Worm (Caenorhabditis elegans): ENCODE data around the gene F14F7.4.

DNA sequence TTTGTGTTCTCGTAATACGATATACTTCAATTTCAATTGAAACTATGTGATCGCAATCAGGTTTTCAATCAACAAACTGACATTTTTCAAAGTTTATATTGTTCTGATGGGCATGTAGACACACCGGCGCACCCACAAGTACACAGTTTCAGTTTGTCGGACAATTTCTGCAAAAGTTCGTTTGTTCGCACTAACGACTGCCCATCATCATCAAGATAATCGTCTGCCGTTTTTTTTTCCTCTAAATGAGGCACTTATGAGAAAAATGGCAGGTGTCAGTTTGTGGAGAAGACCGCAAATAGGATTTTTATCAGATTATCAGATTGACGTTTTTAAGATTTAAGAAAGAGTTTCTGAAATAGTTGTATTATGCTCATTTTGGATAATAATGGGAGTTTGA lies 37.3 kb upstream of the F14F7.4 start:
- no peak for TF ChIP-seq lsy-2 (tag; optimal IDR thresholded peaks at IDR 0.05)
- TF ChIP-seq nhr-12 (tag; optimal IDR thresholded peaks at IDR 0.05), result no peak
- no peak for TF ChIP-seq lin-32 (GFP tag; optimal IDR thresholded peaks at IDR 0.05)
- TF ChIP-seq elt-3 (tag; optimal IDR thresholded peaks at IDR 0.05), result no peak
- no peak for TF ChIP-seq hlh-1 (tag; optimal IDR thresholded peaks at IDR 0.05)
- TF ChIP-seq pha-4 (tag; optimal IDR thresholded peaks at IDR 0.05), result no peak
- no peak for TF ChIP-seq nhr-237 (tag; optimal IDR thresholded peaks at IDR 0.05)
- TF ChIP-seq drap-1 (GFP tag; optimal IDR thresholded peaks at IDR 0.05), result no peak
- TF ChIP-seq nhr-76 (tag; optimal IDR thresholded peaks at IDR 0.05), result no peak
- TF ChIP-seq mab-5 (tag; optimal IDR thresholded peaks at IDR 0.05), result no peak
- TF ChIP-seq unc-39 (tag; optimal IDR thresholded peaks at IDR 0.05), result no peak
- no peak for TF ChIP-seq unc-62 (GFP tag; optimal IDR thresholded peaks at IDR 0.05)

Data from whole organism, mixed stage, embryonic.